Fruit fly (Drosophila melanogaster) whole organism, embryonic: ENCODE measurements around the gene Rab9Db.

ENCODE experiments used
- Abd-B ChIP-seq: fragments of 200-800 bp; sonication (Bioruptor generic); optimal IDR thresholded peaks from 2 replicates; lab custom pipeline; 2018; ENCODE audit warnings: missing biosample characterization, mild to moderate bottlenecking, missing genetic modification characterization, moderate library complexity
- Atf6 ChIP-seq: fragments of 200-800 bp; sonication (Bioruptor generic); IDR thresholded peaks from 2 replicates; pipeline ENCODE4 v1.3.6; 2022; ENCODE audit warnings: missing biosample characterization, missing genetic modification characterization
- C15 ChIP-seq: fragments of 200-800 bp; sonication (Bioruptor generic); IDR thresholded peaks from 3 replicates; pipeline ENCODE4 v1.3.6; 2022; ENCODE audit warnings: missing biosample characterization, missing genetic modification characterization
- CG11398 ChIP-seq: fragments of 200-800 bp; sonication (Bioruptor generic); optimal IDR thresholded peaks from 2 replicates; lab custom pipeline; 2016; ENCODE audit warnings: missing biosample characterization, missing genetic modification characterization
- CG11456 ChIP-seq: fragments of 200-800 bp; sonication (Bioruptor generic); IDR thresholded peaks from 3 replicates; pipeline ENCODE4 v1.3.6; 2022; ENCODE audit warnings: missing biosample characterization, missing genetic modification characterization
- CG13775 ChIP-seq: fragments of 200-800 bp; sonication (Bioruptor generic); optimal IDR thresholded peaks from 3 replicates; lab custom pipeline; 2017; ENCODE audit warnings: missing biosample characterization, mild to moderate bottlenecking, missing genetic modification characterization
- CG14050 ChIP-seq: fragments of 200-800 bp; sonication (Bioruptor generic); IDR thresholded peaks from 3 replicates; pipeline ENCODE4 v1.3.6; 2022; ENCODE audit warnings: missing biosample characterization, missing genetic modification characterization
- CG14441 ChIP-seq: fragments of 200-800 bp; sonication (Bioruptor generic); IDR thresholded peaks from 2 replicates; pipeline ENCODE4 v1.3.6; 2022; ENCODE audit warnings: missing biosample characterization, missing genetic modification characterization
- CG14965 ChIP-seq: fragments of 200-800 bp; sonication (Bioruptor generic); optimal IDR thresholded peaks from 2 replicates; lab custom pipeline; 2016; ENCODE audit warnings: missing biosample characterization, missing genetic modification characterization, borderline replicate concordance
- CG15479 ChIP-seq: fragments of 200-800 bp; sonication (Bioruptor generic); optimal IDR thresholded peaks from 3 replicates; lab custom pipeline; 2019; ENCODE audit warnings: missing biosample characterization, mild to moderate bottlenecking, missing genetic modification characterization, moderate library complexity
- CG1603 ChIP-seq: fragments of 200-800 bp; sonication (Bioruptor generic); optimal IDR thresholded peaks from 2 replicates; lab custom pipeline; 2019; ENCODE audit warnings: missing biosample characterization, mild to moderate bottlenecking, missing genetic modification characterization, moderate library complexity
- CG17186 ChIP-seq: fragments of 200-800 bp; sonication (Bioruptor generic); optimal IDR thresholded peaks from 3 replicates; lab custom pipeline; 2017; ENCODE audit warnings: missing biosample characterization, missing genetic modification reagents, missing genetic modification characterization
- CG17385 ChIP-seq: fragments of 200-800 bp; sonication (Bioruptor generic); optimal IDR thresholded peaks from 3 replicates; lab custom pipeline; 2018; ENCODE audit warnings: missing biosample characterization, mild to moderate bottlenecking, missing genetic modification characterization
- CG17829 ChIP-seq: fragments of 200-800 bp; optimal IDR thresholded peaks from 2 replicates; lab custom pipeline; 2019; ENCODE audit warnings: missing biosample characterization, mild to moderate bottlenecking, missing genetic modification characterization, moderate library complexity
- CG1792 ChIP-seq: fragments of 200-800 bp; sonication (Bioruptor generic); optimal IDR thresholded peaks from 2 replicates; lab custom pipeline; 2016; ENCODE audit warnings: missing biosample characterization, missing genetic modification characterization
- CG2120 ChIP-seq: fragments of 200-800 bp; sonication (Bioruptor generic); optimal IDR thresholded peaks from 3 replicates; lab custom pipeline; 2016; ENCODE audit warnings: missing biosample characterization, missing genetic modification characterization
- CG2129 ChIP-seq: fragments of 200-800 bp; sonication (Bioruptor generic); IDR thresholded peaks from 2 replicates; pipeline ENCODE4 v1.3.6; 2022; ENCODE audit warnings: missing biosample characterization, missing genetic modification characterization; ENCODE audit not compliant: partially characterized antibody
- CG31388 ChIP-seq: fragments of 200-800 bp; sonication (Bioruptor generic); optimal IDR thresholded peaks from 2 replicates; lab custom pipeline; 2016; ENCODE audit warnings: missing biosample characterization, missing genetic modification characterization
- CG34224 ChIP-seq: fragments of 200-800 bp; sonication (Bioruptor generic); IDR thresholded peaks from 3 replicates; pipeline ENCODE4 v1.3.6; 2022; ENCODE audit warnings: missing biosample characterization, missing genetic modification characterization; ENCODE audit not compliant: partially characterized antibody
- CG4854 ChIP-seq: fragments of 200-800 bp; sonication (Bioruptor generic); optimal IDR thresholded peaks from 2 replicates; lab custom pipeline; 2016; ENCODE audit warnings: missing biosample characterization, missing genetic modification characterization, inconsistent platforms
- CG7786 ChIP-seq: fragments of 200-800 bp; sonication (Bioruptor generic); optimal IDR thresholded peaks from 2 replicates; lab custom pipeline; 2016; ENCODE audit warnings: missing biosample characterization, missing genetic modification characterization
- CHES-1-like ChIP-seq: fragments of 200-800 bp; sonication (Bioruptor generic); optimal IDR thresholded peaks from 2 replicates; lab custom pipeline; 2016; ENCODE audit warnings: missing biosample characterization, missing genetic modification characterization
- ERR ChIP-seq: fragments of 200-800 bp; sonication (Bioruptor generic); optimal IDR thresholded peaks from 2 replicates; lab custom pipeline; 2016; ENCODE audit warnings: missing biosample characterization, missing genetic modification characterization
- Fer3 ChIP-seq: fragments of 200-800 bp; sonication (Bioruptor generic); optimal IDR thresholded peaks from 2 replicates; lab custom pipeline; 2018; ENCODE audit warnings: missing biosample characterization, mild to moderate bottlenecking, missing genetic modification characterization, moderate library complexity
- HLH4C ChIP-seq: fragments of 200-800 bp; sonication (Bioruptor generic); IDR thresholded peaks from 3 replicates; pipeline ENCODE4 v1.3.6; 2022; ENCODE audit warnings: missing biosample characterization, missing genetic modification characterization; ENCODE audit not compliant: partially characterized antibody
- HmgZ ChIP-seq: fragments of 200-800 bp; sonication (Bioruptor generic); optimal IDR thresholded peaks from 2 replicates; lab custom pipeline; 2018; ENCODE audit warnings: missing biosample characterization, mild to moderate bottlenecking, missing genetic modification characterization
- Mad ChIP-seq: fragments of 200-800 bp; sonication (Bioruptor generic); optimal IDR thresholded peaks from 2 replicates; lab custom pipeline; 2016; ENCODE audit warnings: missing biosample characterization, missing genetic modification characterization
- Mes4 ChIP-seq: fragments of 200-800 bp; sonication (Bioruptor generic); optimal IDR thresholded peaks from 2 replicates; lab custom pipeline; 2016; ENCODE audit warnings: missing biosample characterization, missing genetic modification characterization
- Neu2 ChIP-seq: fragments of 200-800 bp; sonication (Bioruptor generic); optimal IDR thresholded peaks from 3 replicates; lab custom pipeline; 2016; ENCODE audit warnings: missing biosample characterization, missing genetic modification characterization, borderline replicate concordance
- Rx ChIP-seq: fragments of 200-800 bp; sonication (Bioruptor generic); IDR thresholded peaks from 2 replicates; pipeline ENCODE4 v1.3.6; 2022; ENCODE audit warnings: missing biosample characterization, missing genetic modification characterization
- Scr ChIP-seq: fragments of 200-800 bp; sonication (Bioruptor generic); IDR thresholded peaks from 2 replicates; pipeline ENCODE4 v1.3.6; 2022; ENCODE audit warnings: missing biosample characterization, missing genetic modification characterization; ENCODE audit not compliant: partially characterized antibody
- Usf ChIP-seq: fragments of 200-800 bp; sonication (Bioruptor generic); optimal IDR thresholded peaks from 2 replicates; lab custom pipeline; 2017; ENCODE audit warnings: missing genotype, missing biosample characterization, missing genetic modification characterization
- Vsx1 ChIP-seq: fragments of 200-800 bp; sonication (Bioruptor generic); optimal IDR thresholded peaks from 2 replicates; lab custom pipeline; 2017; ENCODE audit warnings: missing biosample characterization, mild to moderate bottlenecking, missing genetic modification characterization, missing genetic modification reagents
- YL-1 ChIP-seq: fragments of 200-800 bp; sonication (Bioruptor generic); optimal IDR thresholded peaks from 3 replicates; lab custom pipeline; 2017; ENCODE audit warnings: missing biosample characterization, mild to moderate bottlenecking, missing genetic modification characterization
- bowl ChIP-seq: fragments of 200-800 bp; sonication (Bioruptor generic); IDR thresholded peaks from 2 replicates; pipeline ENCODE4 v1.3.6; 2022; ENCODE audit warnings: missing biosample characterization, missing genetic modification characterization
- btn ChIP-seq: fragments of 200-800 bp; sonication (Bioruptor generic); optimal IDR thresholded peaks from 2 replicates; lab custom pipeline; 2016; ENCODE audit warnings: missing biosample characterization, missing genetic modification characterization
- chif ChIP-seq, 2 experiments: fragments of 200-800 bp; sonication (Bioruptor generic); optimal IDR thresholded peaks; 3 replicates each; lab custom pipeline; 2016; ENCODE audit warnings: missing biosample characterization in 2 of 2, missing genetic modification characterization in 2 of 2
- gem ChIP-seq: fragments of 200-800 bp; sonication (Bioruptor generic); optimal IDR thresholded peaks from 2 replicates; lab custom pipeline; 2019; ENCODE audit warnings: missing biosample characterization, mild to moderate bottlenecking, missing genetic modification characterization, moderate library complexity
- gsb-n ChIP-seq: fragments of 200-800 bp; sonication (Bioruptor generic); optimal IDR thresholded peaks from 3 replicates; lab custom pipeline; 2018; ENCODE audit warnings: missing biosample characterization, mild to moderate bottlenecking, missing genetic modification characterization
- gt ChIP-seq: fragments of 200-800 bp; sonication (Bioruptor generic); IDR thresholded peaks from 2 replicates; pipeline ENCODE4 v1.3.6; 2022; ENCODE audit warnings: missing biosample characterization, missing genetic modification characterization
- hth ChIP-seq: fragments of >200 bp; optimal IDR thresholded peaks from 2 replicates; lab custom pipeline; 2017; ENCODE audit warnings: inconsistent platforms
- kah ChIP-seq: fragments of 200-800 bp; sonication (Bioruptor generic); optimal IDR thresholded peaks from 2 replicates; lab custom pipeline; 2018; ENCODE audit warnings: missing biosample characterization, mild to moderate bottlenecking, missing genetic modification characterization
- lov ChIP-seq, 2 experiments: fragments of 200-800 bp in 1 of 2; fragments of >200 bp in 1 of 2; sonication (Bioruptor generic) in 1 of 2; IDR thresholded peaks in 1 of 2; optimal IDR thresholded peaks in 1 of 2; 2 replicates in 1 of 2; 3 replicates in 1 of 2; pipeline versions ENCODE4 v1.3.6 to Lab custom; 2017 to 2022; ENCODE audit warnings: missing biosample characterization in 1 of 2, missing genetic modification characterization in 1 of 2
- org-1 ChIP-seq: fragments of 200-800 bp; sonication (Bioruptor generic); optimal IDR thresholded peaks from 2 replicates; lab custom pipeline; 2017; ENCODE audit warnings: missing biosample characterization, missing genetic modification characterization
- pnt ChIP-seq: fragments of 200-800 bp; sonication (Bioruptor generic); optimal IDR thresholded peaks from 3 replicates; lab custom pipeline; 2016; ENCODE audit warnings: missing biosample characterization, missing genetic modification characterization
- ranshi ChIP-seq: fragments of 200-800 bp; sonication (Bioruptor generic); IDR thresholded peaks from 2 replicates; pipeline ENCODE4 v1.3.6; 2022; ENCODE audit warnings: missing biosample characterization, missing genetic modification characterization
- ro ChIP-seq: fragments of 200-800 bp; sonication (Bioruptor generic); IDR thresholded peaks from 2 replicates; pipeline ENCODE4 v1.3.6; 2022; ENCODE audit warnings: missing biosample characterization, missing genetic modification characterization
- sens ChIP-seq: fragments of 200-800 bp; sonication (Bioruptor generic); peaks from one replicate; lab custom pipeline; 2016; ENCODE audit warnings: missing biosample characterization, missing genetic modification characterization
- so ChIP-seq: fragments of 200-800 bp; sonication (Bioruptor generic); IDR thresholded peaks from 3 replicates; pipeline ENCODE4 v1.3.6; 2022; ENCODE audit warnings: missing biosample characterization, missing genetic modification characterization
- sqz ChIP-seq: fragments of 200-800 bp; sonication (Bioruptor generic); optimal IDR thresholded peaks from 3 replicates; lab custom pipeline; 2018; ENCODE audit warnings: missing biosample characterization, mild to moderate bottlenecking, missing genetic modification characterization
- ssp ChIP-seq: fragments of 200-800 bp; sonication (Bioruptor generic); IDR thresholded peaks from 2 replicates; pipeline ENCODE4 v1.3.6; 2022; ENCODE audit warnings: missing biosample characterization, missing genetic modification characterization
- usp ChIP-seq: fragments of >200 bp; optimal IDR thresholded peaks from 2 replicates; lab custom pipeline; 2017; ENCODE audit warnings: missing biosample characterization, missing genetic modification characterization

Rab9Db gene

dm6 chrX:10628874-10629273 lies 5.8 kb upstream of the Rab9Db start (continued):
- TF ChIP-seq Scr = no peak
- TF ChIP-seq ssp = no peak
- no peak for TF ChIP-seq Mes4 (GFP tag; lab: Kevin White, UChicago)
- no peak for TF ChIP-seq CG14050
- no peak for TF ChIP-seq Usf (GFP tag; lab: Kevin White, UChicago)
- TF ChIP-seq sqz (GFP tag; lab: Kevin White, UChicago) = no peak
- peak in 1 of 2 experiments; percentile 36 for TF ChIP-seq chif (GFP tag; optimal IDR thresholded peaks at IDR 0.05; lab: Kevin White, UChicago)
- peak; percentile 77 for TF ChIP-seq CG2120
- TF ChIP-seq CG15479 (GFP tag; lab: Kevin White, UChicago) = no peak
- no peak for TF ChIP-seq bowl (GFP tag; lab: Robert Waterston, UW)
- TF ChIP-seq org-1 (GFP tag; lab: Kevin White, UChicago) = peak; percentile 54
- peak; percentile 75 for TF ChIP-seq gem (tag; lab: Kevin White, UChicago)
- 0 out of 2 replicates have a peak, but pooled peaks have one; percentile 13 for TF ChIP-seq Atf6 (GFP tag; lab: Robert Waterston, UW)
- TF ChIP-seq btn (GFP tag; lab: Kevin White, UChicago) = no peak
- no peak for TF ChIP-seq YL-1 (GFP tag; lab: Kevin White, UChicago)
- peak; percentile 4 for TF ChIP-seq CG17829 (tag; lab: Kevin White, UChicago)
- TF ChIP-seq HmgZ (tag; lab: Kevin White, UChicago) = no peak
- no peak for TF ChIP-seq ro (GFP tag; lab: Robert Waterston, UW)
- no peak for TF ChIP-seq kah (GFP tag; lab: Kevin White, UChicago)
- no peak for TF ChIP-seq CG7786 (GFP tag; lab: Kevin White, UChicago)
- peak; percentile 44 for TF ChIP-seq CG13775 (GFP tag; lab: Kevin White, UChicago)
- TF ChIP-seq HLH4C = no peak
- TF ChIP-seq CG1603 = no peak
- no peak for TF ChIP-seq CG1792 (GFP tag; lab: Kevin White, UChicago)
- no peak for TF ChIP-seq CG14441 (GFP tag; lab: Robert Waterston, UW)
- TF ChIP-seq CG17385 (GFP tag; lab: Kevin White, UChicago) = peak; percentile 42
- TF ChIP-seq CG17186 (GFP tag; lab: Kevin White, UChicago) = no peak
- TF ChIP-seq Neu2 (GFP tag; lab: Kevin White, UChicago) = no peak
- TF ChIP-seq CHES-1-like (GFP tag; lab: Kevin White, UChicago) = no peak
- no peak for TF ChIP-seq CG31388 (GFP tag; lab: Kevin White, UChicago)
- TF ChIP-seq CG11456 (GFP tag; lab: Robert Waterston, UW) = no peak
- no peak for TF ChIP-seq CG4854 (GFP tag; lab: Kevin White, UChicago)
- no peak for TF ChIP-seq Rx (GFP tag; lab: Robert Waterston, UW)
- TF ChIP-seq ERR (GFP tag; lab: Kevin White, UChicago) = no peak
- no peak for TF ChIP-seq Vsx1 (GFP tag; lab: Kevin White, UChicago)
- no peak for TF ChIP-seq CG14965
- TF ChIP-seq so (GFP tag; lab: Robert Waterston, UW) = no peak
- TF ChIP-seq CG2129 (GFP tag; lab: Robert Waterston, UW) = no peak
- no peak for TF ChIP-seq Mad
- TF ChIP-seq C15 = no peak
- peak; percentile 32 for TF ChIP-seq Fer3 (tag; lab: Kevin White, UChicago)
- TF ChIP-seq hth (lab: Kevin White, UChicago) = no peak
- no peak for TF ChIP-seq CG34224 (GFP tag; lab: Robert Waterston, UW)
- TF ChIP-seq gt (GFP tag; lab: Robert Waterston, UW) = no peak
- TF ChIP-seq usp (GFP tag; lab: Kevin White, UChicago) = no peak
- TF ChIP-seq gsb-n = peak; percentile 34
- no peak for TF ChIP-seq pnt (GFP tag; lab: Kevin White, UChicago)
- no peak for TF ChIP-seq CG11398
- no peak for TF ChIP-seq lov (optimal IDR thresholded peaks at IDR 0.05; lab: Kevin White, UChicago)
- TF ChIP-seq lov (GFP tag; IDR thresholded peaks at IDR 0.05; lab: Robert Waterston, UW) = no peak
- TF ChIP-seq Abd-B = peak; percentile 3
- peak; percentile 89 for TF ChIP-seq sens (GFP tag; lab: Kevin White, UChicago)
- no peak for TF ChIP-seq ranshi
